Worm (Caenorhabditis elegans) whole organism, L3 larva: ENCODE measurements around the gene F23F1.2.
A peak's percentile ranks its signal among the peaks of the same experiment; 100 is the strongest.

Experiments
- R02D3.7 ChIP-seq: fragments of 150-350 bp; optimal IDR thresholded peaks from 2 replicates; lab custom pipeline; 2014; ENCODE audit warnings: missing biosample characterization, missing genetic modification characterization
- ZK546.5 ChIP-seq: sonication (generic microtip); optimal IDR thresholded peaks from 2 replicates; lab custom pipeline; 2017; ENCODE audit warnings: missing biosample characterization, missing genetic modification characterization
- aly-2 ChIP-seq: fragments of 150-350 bp; optimal IDR thresholded peaks from 2 replicates; lab custom pipeline; 2014; ENCODE audit warnings: missing biosample characterization, missing genetic modification characterization
- ama-1 ChIP-seq: fragments of 150-350 bp; optimal IDR thresholded peaks from 2 replicates; lab custom pipeline; 2018
- ceh-16 ChIP-seq: sonication (generic microtip); optimal IDR thresholded peaks from 2 replicates; lab custom pipeline; 2017; ENCODE audit warnings: missing biosample characterization, missing genetic modification characterization
- ceh-28 ChIP-seq: fragments of 150-350 bp; optimal IDR thresholded peaks from 2 replicates; lab custom pipeline; 2014; ENCODE audit warnings: missing biosample characterization, missing genetic modification reagents, missing genetic modification characterization
- ceh-82 ChIP-seq: fragments of 150-350 bp; optimal IDR thresholded peaks from 2 replicates; lab custom pipeline; 2014; ENCODE audit warnings: missing biosample characterization, missing genetic modification characterization
- ceh-9 ChIP-seq: sonication (generic microtip); optimal IDR thresholded peaks from 2 replicates; lab custom pipeline; 2018; ENCODE audit warnings: missing biosample characterization, missing genetic modification characterization
- daf-12 ChIP-seq: fragments of 150-350 bp; optimal IDR thresholded peaks from 2 replicates; lab custom pipeline; 2014; ENCODE audit warnings: missing biosample characterization, missing genetic modification reagents, missing genetic modification characterization
- egl-27 ChIP-seq: sonication (generic microtip); optimal IDR thresholded peaks from 4 replicates; lab custom pipeline; 2017; ENCODE audit warnings: missing biosample characterization, missing genetic modification reagents, missing genetic modification characterization
- egl-5 ChIP-seq: fragments of 150-350 bp; optimal IDR thresholded peaks from 2 replicates; lab custom pipeline; 2017; ENCODE audit warnings: missing biosample characterization, missing genetic modification reagents, missing genetic modification characterization, inconsistent platforms
- elt-1 ChIP-seq: fragments of 150-350 bp; optimal IDR thresholded peaks from 2 replicates; lab custom pipeline; 2014; ENCODE audit warnings: missing biosample characterization, missing genetic modification characterization
- elt-2 ChIP-seq: sonication (generic microtip); optimal IDR thresholded peaks from 2 replicates; lab custom pipeline; 2016; ENCODE audit warnings: missing genetic modification reagents, mild to moderate bottlenecking, missing genetic modification characterization, missing compliant biosample characterization
- elt-3 ChIP-seq, 3 experiments: fragments of 150-350 bp in 1 of 3; sonication (generic microtip) in 2 of 3; optimal IDR thresholded peaks; 2 replicates in 2 of 3; 4 replicates in 1 of 3; lab custom pipeline; 2014 to 2017; ENCODE audit warnings: missing biosample characterization in 3 of 3, missing genetic modification characterization in 3 of 3
- fkh-10 ChIP-seq: sonication (generic microtip); optimal IDR thresholded peaks from 2 replicates; lab custom pipeline; 2017; ENCODE audit warnings: missing biosample characterization, missing genetic modification reagents, missing genetic modification characterization
- fkh-2 ChIP-seq: fragments of 150-350 bp; optimal IDR thresholded peaks from 2 replicates; lab custom pipeline; 2014; ENCODE audit warnings: missing biosample characterization, missing genetic modification reagents, missing genetic modification characterization
- fos-1 ChIP-seq: fragments of 150-350 bp; optimal IDR thresholded peaks from 2 replicates; lab custom pipeline; 2014; ENCODE audit warnings: missing biosample characterization, missing genetic modification characterization
- hmg-11 ChIP-seq: sonication (generic microtip); optimal IDR thresholded peaks from 2 replicates; lab custom pipeline; 2016; ENCODE audit warnings: missing genetic modification characterization, missing compliant biosample characterization
- jun-1 ChIP-seq: fragments of 150-350 bp; optimal IDR thresholded peaks from 2 replicates; lab custom pipeline; 2014; ENCODE audit warnings: missing biosample characterization, missing genetic modification reagents, missing genetic modification characterization
- lin-15B ChIP-seq: fragments of 150-350 bp; optimal IDR thresholded peaks from 2 replicates; lab custom pipeline; 2014; ENCODE audit warnings: missing biosample characterization, missing genetic modification characterization
- lin-39 ChIP-seq: fragments of 150-350 bp; optimal IDR thresholded peaks from 2 replicates; lab custom pipeline; 2018; ENCODE audit warnings: missing biosample characterization, missing genetic modification reagents, missing genetic modification characterization
- lsy-12 ChIP-seq: sonication (generic microtip); optimal IDR thresholded peaks from 2 replicates; lab custom pipeline; 2016; ENCODE audit warnings: mild to moderate bottlenecking, missing genetic modification characterization, missing compliant biosample characterization
- mdl-1 ChIP-seq: fragments of 150-350 bp; optimal IDR thresholded peaks from 2 replicates; lab custom pipeline; 2014; ENCODE audit warnings: missing biosample characterization, missing genetic modification characterization
- mml-1 ChIP-seq: fragments of 150-350 bp; sonication (generic microtip); optimal IDR thresholded peaks from 3 replicates; lab custom pipeline; 2014; ENCODE audit warnings: missing biosample characterization, missing genetic modification characterization
- nfya-1 ChIP-seq: sonication (generic microtip); optimal IDR thresholded peaks from 2 replicates; lab custom pipeline; 2017; ENCODE audit warnings: missing genetic modification characterization, mild to moderate bottlenecking, missing compliant biosample characterization, antibody characterized with exemption, moderate library complexity; ENCODE audit not compliant: insufficient read depth
- nhr-23 ChIP-seq: fragments of 150-350 bp; optimal IDR thresholded peaks from 2 replicates; lab custom pipeline; 2014; ENCODE audit warnings: missing biosample characterization, missing genetic modification reagents, missing genetic modification characterization
- nhr-237 ChIP-seq: fragments of 150-350 bp; optimal IDR thresholded peaks from 2 replicates; lab custom pipeline; 2014; ENCODE audit warnings: missing biosample characterization, missing genetic modification characterization
- nhr-28 ChIP-seq: fragments of 150-350 bp; optimal IDR thresholded peaks from 2 replicates; lab custom pipeline; 2014; ENCODE audit warnings: missing biosample characterization, missing genetic modification characterization
- nhr-43 ChIP-seq: sonication (generic microtip); optimal IDR thresholded peaks from 2 replicates; lab custom pipeline; 2016; ENCODE audit warnings: mild to moderate bottlenecking, missing genetic modification characterization, missing compliant biosample characterization; ENCODE audit not compliant: poor library complexity, severe bottlenecking
- nhr-67 ChIP-seq: fragments of 150-350 bp; optimal IDR thresholded peaks from 2 replicates; lab custom pipeline; 2014; ENCODE audit warnings: missing biosample characterization, missing genetic modification characterization
- nhr-76 ChIP-seq: fragments of 150-350 bp; sonication (generic microtip); optimal IDR thresholded peaks from 5 replicates; lab custom pipeline; 2014; ENCODE audit warnings: missing biosample characterization, missing genetic modification characterization
- nhr-77 ChIP-seq: fragments of 150-350 bp; optimal IDR thresholded peaks from 2 replicates; lab custom pipeline; 2014; ENCODE audit warnings: missing biosample characterization, missing genetic modification characterization
- pha-4 ChIP-seq: fragments of 150-350 bp; optimal IDR thresholded peaks from 2 replicates; lab custom pipeline; 2014; ENCODE audit warnings: missing biosample characterization, missing genetic modification reagents, missing genetic modification characterization
- pqm-1 ChIP-seq: fragments of 150-350 bp; optimal IDR thresholded peaks from 2 replicates; lab custom pipeline; 2017; ENCODE audit warnings: missing biosample characterization, missing genetic modification characterization, inconsistent platforms
- sea-2 ChIP-seq: fragments of 150-350 bp; sonication (generic microtip); optimal IDR thresholded peaks from 4 replicates; lab custom pipeline; 2014; ENCODE audit warnings: missing biosample characterization, missing genetic modification reagents, missing genetic modification characterization
- snpc-4 ChIP-seq: fragments of 150-350 bp; optimal IDR thresholded peaks from 2 replicates; lab custom pipeline; 2014; ENCODE audit warnings: missing biosample characterization, missing genetic modification characterization
- unc-39 ChIP-seq: sonication (generic microtip); optimal IDR thresholded peaks from 4 replicates; lab custom pipeline; 2017; ENCODE audit warnings: missing biosample characterization, missing genetic modification characterization
- unc-62 ChIP-seq: fragments of 150-350 bp; sonication (generic microtip); optimal IDR thresholded peaks from 4 replicates; lab custom pipeline; 2014; ENCODE audit warnings: missing biosample characterization, missing genetic modification reagents, missing genetic modification characterization
- zag-1 ChIP-seq: fragments of 150-350 bp; optimal IDR thresholded peaks from 2 replicates; lab custom pipeline; 2014; ENCODE audit warnings: missing biosample characterization, missing genetic modification characterization
- ztf-11 ChIP-seq: fragments of 150-350 bp; optimal IDR thresholded peaks from 2 replicates; lab custom pipeline; 2014; ENCODE audit warnings: missing biosample characterization, missing genetic modification characterization
- ztf-4 ChIP-seq: fragments of 150-350 bp; optimal IDR thresholded peaks from 2 replicates; lab custom pipeline; 2014; ENCODE audit warnings: missing biosample characterization, missing genetic modification characterization

F23F1.2 gene

ce11 chrII:33904-34303, at the start of gene F23F1.2:
Gene F23F1.2, plus strand, starts transcription at chrII:34204.
- TF ChIP-seq ztf-11 (tag; lab: Kevin White, UChicago), result no peak

DNA sequence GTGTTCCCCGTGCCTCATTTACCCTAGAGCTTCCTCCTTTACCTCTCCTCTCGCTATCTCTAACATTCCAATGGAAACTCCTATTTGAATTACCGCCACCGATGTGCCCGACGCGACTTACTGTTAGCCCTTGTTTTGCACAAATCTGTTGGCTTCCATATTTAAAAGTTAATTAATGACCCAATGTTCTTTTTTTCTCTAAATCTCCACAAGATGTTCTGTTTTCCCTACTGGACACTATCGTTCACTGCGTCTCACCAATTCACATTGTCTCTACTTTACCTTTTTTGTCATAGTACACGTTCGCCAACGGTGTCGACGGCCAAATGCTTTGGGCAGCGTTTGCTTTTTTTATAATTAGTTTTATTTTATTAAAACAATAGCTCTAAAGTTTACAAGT, 33.4 kb upstream of the F23F1.2 start:
- TF ChIP-seq unc-39 (tag; lab: Kevin White, UChicago) (no peak), elt-2 (tag; lab: Kevin White, UChicago) (no peak), lin-39 (tag; lab: Kevin White, UChicago) (no peak), zag-1 (no peak), unc-62 (GFP tag; lab: Kevin White, UChicago) (no peak), nhr-67 (tag; lab: Kevin White, UChicago) (no peak), mdl-1 (tag; lab: Kevin White, UChicago) (no peak), lsy-12 (tag; lab: Kevin White, UChicago) (no peak), nhr-77 (tag; lab: Kevin White, UChicago) (no peak), egl-5 (tag; lab: Kevin White, UChicago) (no peak), nhr-76 (tag; lab: Kevin White, UChicago) (no peak), ztf-4 (no peak)

ce11 chrII:1334-1898, 32.6 kb upstream of the F23F1.2 start, which contains the start of gene 2L52.1:
Gene 2L52.1, plus strand, starts transcription at chrII:1848.
- no peak for TF ChIP-seq nhr-28 (tag; lab: Kevin White, UChicago)
- TF ChIP-seq elt-1 (tag; lab: Kevin White, UChicago), result no peak
- no peak for TF ChIP-seq mdl-1 (tag; lab: Kevin White, UChicago)
- TF ChIP-seq ceh-16 (tag; lab: Kevin White, UChicago), result no peak
- no peak for TF ChIP-seq nhr-67 (tag; lab: Kevin White, UChicago)
- no peak for TF ChIP-seq aly-2 (tag; lab: Kevin White, UChicago)
- no peak for TF ChIP-seq daf-12 (tag; lab: Kevin White, UChicago)
- TF ChIP-seq unc-62 (GFP tag; lab: Kevin White, UChicago), result no peak
- no peak for TF ChIP-seq fkh-10 (GFP tag; lab: Kevin White, UChicago)
- TF ChIP-seq ceh-9 (tag; lab: Kevin White, UChicago), result no peak
- TF ChIP-seq R02D3.7, result no peak
- TF ChIP-seq snpc-4 (tag; lab: Kevin White, UChicago), result no peak
- TF ChIP-seq elt-3 (tag; optimal IDR thresholded peaks at IDR 0.05; lab: Kevin White, UChicago), result no peak
- TF ChIP-seq ztf-11 (tag; lab: Kevin White, UChicago), result no peak
- no peak for TF ChIP-seq fos-1
- TF ChIP-seq ztf-4, result no peak
- no peak for TF ChIP-seq nhr-43 (tag; lab: Kevin White, UChicago)
- no peak for TF ChIP-seq ZK546.5
- no peak for TF ChIP-seq jun-1
- no peak for TF ChIP-seq ama-1 (lab: Kevin White, UChicago)
- TF ChIP-seq nhr-23, result no peak
- TF ChIP-seq sea-2 (GFP tag; lab: Kevin White, UChicago), result no peak
- no peak for TF ChIP-seq fkh-2 (tag; lab: Kevin White, UChicago)
- no peak for TF ChIP-seq zag-1
- TF ChIP-seq pha-4 (tag; lab: Kevin White, UChicago), result no peak
- TF ChIP-seq nhr-237 (tag; lab: Kevin White, UChicago), result no peak
- TF ChIP-seq nfya-1, result peak; percentile 59
- TF ChIP-seq egl-27, result no peak
- TF ChIP-seq lsy-12 (tag; lab: Kevin White, UChicago), result no peak
- TF ChIP-seq pqm-1, result no peak
- TF ChIP-seq nhr-76 (tag; lab: Kevin White, UChicago), result no peak
- peak; percentile 56 for TF ChIP-seq lin-39 (tag; lab: Kevin White, UChicago)
- no peak for TF ChIP-seq ceh-82 (tag; lab: Kevin White, UChicago)
- TF ChIP-seq mml-1 (tag; lab: Kevin White, UChicago), result no peak
- no peak for TF ChIP-seq lin-15B (tag; lab: Kevin White, UChicago)
- peak; percentile 5 for TF ChIP-seq ceh-28 (tag; lab: Kevin White, UChicago)
- TF ChIP-seq hmg-11 (tag; lab: Kevin White, UChicago), result peak; percentile 9
- peak; percentile 43 for TF ChIP-seq egl-5 (tag; lab: Kevin White, UChicago)
